Worm (Caenorhabditis elegans): ENCODE measurements around the gene srtx-1.
A peak's percentile ranks its signal among the peaks of the same experiment; 100 is the strongest.

The srtx-1 gene

ce11 chrIV:7386835-7387551 lies 34.0 kb upstream of the srtx-1 start (continued):
- peak; percentile 87 for TF ChIP-seq nhr-71 (tag; optimal IDR thresholded peaks at IDR 0.05)
- peak; percentile 75 for TF ChIP-seq nhr-85 (tag)
- TF ChIP-seq lin-13 (GFP tag; optimal IDR thresholded peaks at IDR 0.05): peak; percentile 37
- peak; percentile 82 for TF ChIP-seq rnt-1 (tag; optimal IDR thresholded peaks at IDR 0.05)
- peak; percentile 37 for TF ChIP-seq nhr-76 (tag; optimal IDR thresholded peaks at IDR 0.05)
- peak; percentile 68 for TF ChIP-seq tbx-2 (tag; optimal IDR thresholded peaks at IDR 0.05)
- no peak for TF ChIP-seq nhr-11 (tag; optimal IDR thresholded peaks at IDR 0.05)
- peak; percentile 6 to 57 (median 8) for TF ChIP-seq ceh-82 (tag; optimal IDR thresholded peaks at IDR 0.05)
- TF ChIP-seq fos-1 (tag; optimal IDR thresholded peaks at IDR 0.05): peak; percentile 20
- TF ChIP-seq lin-15B (tag; optimal IDR thresholded peaks at IDR 0.05): no peak
- peak; percentile 58 for TF ChIP-seq nhr-19 (GFP tag; conservative IDR thresholded peaks at IDR 0.05)
- peak in 1 of 2 experiments; percentile 41 for TF ChIP-seq lin-35 (GFP tag; optimal IDR thresholded peaks at IDR 0.05)
- peak; percentile 45 for TF ChIP-seq fkh-8 (tag; optimal IDR thresholded peaks at IDR 0.05)
- peak; percentile 66 for TF ChIP-seq blmp-1 (tag; optimal IDR thresholded peaks at IDR 0.05)
- TF ChIP-seq lsy-2 (tag; optimal IDR thresholded peaks at IDR 0.05): peak; percentile 64 to 68
- TF ChIP-seq ceh-8 (GFP tag; optimal IDR thresholded peaks at IDR 0.05): peak; percentile 59
- peak; percentile 76 for TF ChIP-seq nhr-20 (tag; optimal IDR thresholded peaks at IDR 0.05)
- no peak for TF ChIP-seq pqm-1 (tag; optimal IDR thresholded peaks at IDR 0.05)
- TF ChIP-seq unc-86 (tag; optimal IDR thresholded peaks at IDR 0.05): peak; percentile 89
- no peak for TF ChIP-seq egl-13 (tag; optimal IDR thresholded peaks at IDR 0.05)
- TF ChIP-seq snu-23 (GFP tag; optimal IDR thresholded peaks at IDR 0.05): peak; percentile 85
- TF ChIP-seq snpc-4 (tag; optimal IDR thresholded peaks at IDR 0.05): peak; percentile 38
- peak in 1 of 2 experiments; percentile 29 for TF ChIP-seq ztf-11 (tag; optimal IDR thresholded peaks at IDR 0.05)
- TF ChIP-seq C04F5.9 (tag; optimal IDR thresholded peaks at IDR 0.05): peak; percentile 1
- TF ChIP-seq nhr-47 (tag; optimal IDR thresholded peaks at IDR 0.05): peak; percentile 64
- peak; percentile 8 for TF ChIP-seq jun-1 (tag; optimal IDR thresholded peaks at IDR 0.05)

ce11 chrIV:7388843-7389242 lies 32.2 kb upstream of the srtx-1 start, which contains the start of gene mob-3:
Gene mob-3 (minus strand): TSS chrIV:7388943.
- TF ChIP-seq nhr-90 (tag; optimal IDR thresholded peaks at IDR 0.05; ENCODE audit: poor library complexity): no peak
- TF ChIP-seq ama-1 (optimal IDR thresholded peaks at IDR 0.05): no peak
- no peak for TF ChIP-seq irx-1 (tag; optimal IDR thresholded peaks at IDR 0.05)
- no peak for TF ChIP-seq ztf-11 (tag; optimal IDR thresholded peaks at IDR 0.05)
- TF ChIP-seq F16B12.6 (tag; optimal IDR thresholded peaks at IDR 0.05): no peak
- no peak for TF ChIP-seq nhr-77 (tag; optimal IDR thresholded peaks at IDR 0.05)
- no peak for TF ChIP-seq jun-1 (tag; optimal IDR thresholded peaks at IDR 0.05)
- no peak for TF ChIP-seq pag-3 (tag; optimal IDR thresholded peaks at IDR 0.05; ENCODE audit: borderline replicate concordance, insufficient read depth)
- no peak for TF ChIP-seq sox-4 (tag; optimal IDR thresholded peaks at IDR 0.05)
- TF ChIP-seq nhr-76 (tag; optimal IDR thresholded peaks at IDR 0.05): no peak

DNA sequence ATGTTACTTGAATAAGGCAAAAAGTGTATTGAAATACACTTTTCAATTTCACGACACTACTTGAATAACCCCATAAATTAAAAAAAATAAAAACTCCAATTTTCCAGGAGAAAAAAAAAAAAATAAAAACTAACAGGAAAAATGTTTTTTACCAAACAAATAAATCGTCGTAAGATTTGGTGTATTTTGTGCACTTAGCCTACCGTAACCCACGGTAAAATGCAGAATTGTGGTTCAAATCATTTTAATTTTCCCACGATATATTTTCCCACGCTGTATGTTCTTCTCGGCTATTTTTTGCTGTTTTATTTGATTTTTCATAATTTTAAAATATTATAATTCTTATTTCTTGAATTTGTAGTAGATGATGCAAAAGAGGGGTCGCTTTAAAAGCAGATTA lies 31.3 kb upstream of the srtx-1 start:
- TF ChIP-seq ces-1 (GFP tag; optimal IDR thresholded peaks at IDR 0.05) (no peak), aha-1 (tag; optimal IDR thresholded peaks at IDR 0.05) (no peak), nhr-76 (tag; optimal IDR thresholded peaks at IDR 0.05) (no peak), blmp-1 (tag; optimal IDR thresholded peaks at IDR 0.05) (no peak), pqm-1 (tag; optimal IDR thresholded peaks at IDR 0.05) (no peak), swsn-7 (tag; optimal IDR thresholded peaks at IDR 0.05) (no peak), Y116A8C.19 (tag; optimal IDR thresholded peaks at IDR 0.05; ENCODE audit: borderline replicate concordance) (no peak), unc-86 (tag; optimal IDR thresholded peaks at IDR 0.05) (no peak), efl-3 (GFP tag; optimal IDR thresholded peaks at IDR 0.05) (no peak), nhr-20 (tag; optimal IDR thresholded peaks at IDR 0.05) (no peak)

Measured in whole organism, L1 larva.